Worm (Caenorhabditis elegans): ENCODE data around the gene clec-59.

The clec-59 gene

DNA sequence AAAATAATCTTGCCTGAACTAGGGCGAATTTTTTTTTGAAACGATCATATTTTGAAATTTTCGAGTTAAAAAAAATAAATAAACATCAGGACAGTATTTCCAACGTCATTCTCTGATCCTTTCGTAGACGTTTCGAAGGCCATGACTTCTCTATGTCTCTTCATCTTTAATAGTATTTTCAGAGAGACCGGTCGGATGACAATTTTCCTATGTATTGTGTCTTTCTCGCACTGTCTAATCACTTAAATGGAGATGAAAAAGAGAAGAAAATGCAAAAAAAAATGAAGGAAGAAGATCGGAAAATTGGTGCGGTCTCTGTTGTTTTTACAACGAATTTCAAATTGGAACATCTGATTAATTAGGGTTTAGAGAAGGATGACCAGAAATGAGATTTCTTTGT is 45.9 kb upstream of the clec-59 start (continued):
- TF ChIP-seq hpl-2 (GFP tag; optimal IDR thresholded peaks at IDR 0.05) (no peak), ceh-90 (tag; optimal IDR thresholded peaks at IDR 0.05) (no peak), lin-13 (GFP tag; optimal IDR thresholded peaks at IDR 0.05) (no peak), aly-2 (tag; optimal IDR thresholded peaks at IDR 0.05) (no peak), mab-9 (GFP tag; IDR thresholded peaks at IDR 0.05) (no peak), ceh-82 (tag; optimal IDR thresholded peaks at IDR 0.05) (no peak), vab-15 (tag; optimal IDR thresholded peaks at IDR 0.05) (no peak), tbx-2 (tag; optimal IDR thresholded peaks at IDR 0.05) (no peak), tlp-1 (tag; optimal IDR thresholded peaks at IDR 0.05) (no peak), isw-1 (GFP tag; IDR thresholded peaks at IDR 0.05) (no peak), nhr-12 (tag; optimal IDR thresholded peaks at IDR 0.05) (no peak), alr-1 (tag; optimal IDR thresholded peaks at IDR 0.05; ENCODE audit: borderline replicate concordance) (no peak), unc-62 (GFP tag; optimal IDR thresholded peaks at IDR 0.05) (no peak), nhr-11 (tag; optimal IDR thresholded peaks at IDR 0.05) (no peak), lin-35 (GFP tag; optimal IDR thresholded peaks at IDR 0.05) (peak in 1 of 2 experiments; percentile 21), zip-4 (GFP tag; optimal IDR thresholded peaks at IDR 0.05) (no peak), hlh-17 (GFP tag; optimal IDR thresholded peaks at IDR 0.05; ENCODE audit: borderline replicate concordance) (no peak), hlh-4 (tag; optimal IDR thresholded peaks at IDR 0.05) (no peak), ama-1 (optimal IDR thresholded peaks at IDR 0.05) (no peak), swsn-7 (tag; optimal IDR thresholded peaks at IDR 0.05) (no peak), fkh-4 (tag; optimal IDR thresholded peaks at IDR 0.05; ENCODE audit: borderline replicate concordance) (no peak), lsy-2 (tag; optimal IDR thresholded peaks at IDR 0.05) (no peak), unc-30 (tag; optimal IDR thresholded peaks at IDR 0.05) (no peak), nhr-90 (tag; optimal IDR thresholded peaks at IDR 0.05; ENCODE audit: poor library complexity) (peak; percentile 3), jun-1 (tag; optimal IDR thresholded peaks at IDR 0.05) (no peak), unc-98 (GFP tag; IDR thresholded peaks at IDR 0.05) (no peak), zag-1 (tag; optimal IDR thresholded peaks at IDR 0.05) (no peak), elt-3 (tag; optimal IDR thresholded peaks at IDR 0.05) (peak in 3 of 6 experiments; percentile 18 to 49 (median 36)), sup-37 (GFP tag; optimal IDR thresholded peaks at IDR 0.05) (no peak), rnt-1 (tag; optimal IDR thresholded peaks at IDR 0.05) (no peak), fos-1 (tag; optimal IDR thresholded peaks at IDR 0.05) (no peak), elt-2 (tag; optimal IDR thresholded peaks at IDR 0.05) (no peak), blmp-1 (tag; optimal IDR thresholded peaks at IDR 0.05) (peak; percentile 60), skn-1 (tag; optimal IDR thresholded peaks at IDR 0.05) (peak; percentile 6), xbp-1 (tag; optimal IDR thresholded peaks at IDR 0.05) (no peak), dsc-1 (tag; optimal IDR thresholded peaks at IDR 0.05) (no peak), nhr-28 (tag; optimal IDR thresholded peaks at IDR 0.05) (no peak), aha-1 (tag; optimal IDR thresholded peaks at IDR 0.05) (no peak), pax-3 (tag; optimal IDR thresholded peaks at IDR 0.05) (no peak), mdl-1 (tag; optimal IDR thresholded peaks at IDR 0.05) (no peak), lin-14 (GFP tag; optimal IDR thresholded peaks at IDR 0.05) (peak; percentile 76)

DNA sequence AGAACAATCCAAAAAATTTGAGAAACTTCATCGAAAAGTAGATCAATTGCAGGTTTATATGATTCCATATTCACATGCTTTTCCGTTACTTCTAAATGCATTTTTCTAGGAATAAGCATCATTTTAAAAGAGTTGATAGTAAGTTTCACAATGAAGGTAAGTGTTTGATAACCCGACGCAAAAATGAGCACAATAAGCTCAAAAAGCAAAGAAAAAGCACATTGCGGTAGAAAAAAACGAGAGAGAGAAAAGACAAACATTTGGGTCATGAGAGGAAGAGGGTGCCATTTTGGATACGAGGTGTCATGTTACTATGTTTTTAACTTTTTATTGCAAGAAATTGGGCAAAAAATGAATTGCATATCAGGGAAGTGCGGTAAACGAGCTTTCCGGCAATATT is 45.1 kb upstream of the clec-59 start, which contains the start of gene F59B10.6:
F59B10.6 (minus strand) TSS at position 101 of the 400 bp plus-strand sequence.
- TF ChIP-seq snpc-4 (tag; optimal IDR thresholded peaks at IDR 0.05) (no peak), nhr-47 (tag; optimal IDR thresholded peaks at IDR 0.05) (no peak), irx-1 (tag; optimal IDR thresholded peaks at IDR 0.05) (no peak), fkh-10 (GFP tag; optimal IDR thresholded peaks at IDR 0.05) (no peak), ets-5 (GFP tag; IDR thresholded peaks at IDR 0.05) (no peak), lin-39 (tag; optimal IDR thresholded peaks at IDR 0.05) (no peak), hlh-4 (tag; optimal IDR thresholded peaks at IDR 0.05) (no peak), mef-2 (tag; optimal IDR thresholded peaks at IDR 0.05) (no peak), nhr-85 (tag) (no peak), aly-2 (tag; optimal IDR thresholded peaks at IDR 0.05) (no peak), unc-30 (tag; optimal IDR thresholded peaks at IDR 0.05) (no peak), sox-4 (tag; optimal IDR thresholded peaks at IDR 0.05) (no peak), sup-37 (GFP tag; optimal IDR thresholded peaks at IDR 0.05) (no peak), pag-3 (tag; optimal IDR thresholded peaks at IDR 0.05; ENCODE audit: borderline replicate concordance, insufficient read depth) (no peak), ceh-8 (GFP tag; optimal IDR thresholded peaks at IDR 0.05) (no peak), C34B4.2 (tag; optimal IDR thresholded peaks at IDR 0.05) (no peak), dsc-1 (tag; optimal IDR thresholded peaks at IDR 0.05) (no peak), efl-3 (GFP tag; optimal IDR thresholded peaks at IDR 0.05) (no peak), C04F5.9 (tag; optimal IDR thresholded peaks at IDR 0.05) (no peak)
